Fruit fly (Drosophila melanogaster) whole organism, wandering third instar larva: Measurements from ENCODE around the gene Or33c.

ENCODE experiments used
- Abd-B ChIP-seq: fragments of >200 bp; optimal IDR thresholded peaks from 2 replicates; lab custom pipeline; 2017; ENCODE audit warnings: missing biosample characterization, missing genetic modification characterization
- CG32264 ChIP-seq: fragments of 200-800 bp; sonication (Bioruptor generic); optimal IDR thresholded peaks from 2 replicates; lab custom pipeline; 2016; ENCODE audit warnings: missing biosample characterization, missing genetic modification characterization
- CG9705 ChIP-seq: fragments of 200-800 bp; sonication (Bioruptor generic); optimal IDR thresholded peaks from 2 replicates; lab custom pipeline; 2018; ENCODE audit warnings: missing biosample characterization, mild to moderate bottlenecking, missing genetic modification characterization
- CrebA ChIP-seq: fragments of 200-800 bp; sonication (Bioruptor generic); optimal IDR thresholded peaks from 2 replicates; lab custom pipeline; 2016; ENCODE audit warnings: missing biosample characterization, mild to moderate bottlenecking, missing genetic modification characterization, borderline replicate concordance
- Dfd ChIP-seq: fragments of >200 bp; optimal IDR thresholded peaks from 2 replicates; lab custom pipeline; 2017; ENCODE audit warnings: missing biosample characterization, missing genetic modification characterization
- Dif ChIP-seq: fragments of 200-275, 200-300 bp; sonication (Bioruptor generic); optimal IDR thresholded peaks from 2 replicates; lab custom pipeline; 2018; ENCODE audit warnings: missing biosample characterization, missing genetic modification characterization; ENCODE audit not compliant: partially characterized antibody
- GATAd ChIP-seq: sonication (Bioruptor generic); optimal IDR thresholded peaks from 2 replicates; lab custom pipeline; 2016; ENCODE audit warnings: missing biosample characterization, missing genetic modification characterization
- Hr78 ChIP-seq: fragments of >200 bp; optimal IDR thresholded peaks from 2 replicates; lab custom pipeline; 2017; ENCODE audit warnings: missing biosample characterization, missing genetic modification characterization
- Hr83 ChIP-seq: fragments of 200-300 bp; sonication (Bioruptor generic); optimal IDR thresholded peaks from 2 replicates; lab custom pipeline; 2016; ENCODE audit warnings: missing biosample characterization, mild to moderate bottlenecking, missing genetic modification characterization, moderate library complexity; ENCODE audit not compliant: poor library complexity, severe bottlenecking
- Jra ChIP-seq: sonication (Bioruptor generic); optimal IDR thresholded peaks from 2 replicates; lab custom pipeline; 2016; ENCODE audit warnings: missing biosample characterization, missing genetic modification characterization
- Mio ChIP-seq: sonication (Bioruptor generic); optimal IDR thresholded peaks from 2 replicates; lab custom pipeline; 2016; ENCODE audit warnings: missing biosample characterization, missing genetic modification characterization
- Myc ChIP-seq: fragments of >200 bp; optimal IDR thresholded peaks from 2 replicates; lab custom pipeline; 2017
- N ChIP-seq: fragments of >200 bp; optimal IDR thresholded peaks from 2 replicates; lab custom pipeline; 2018; ENCODE audit warnings: missing biosample characterization, missing external identifiers, missing genetic modification characterization
- OdsH ChIP-seq: fragments of 200-800 bp; sonication (Bioruptor generic); optimal IDR thresholded peaks from 2 replicates; lab custom pipeline; 2016; ENCODE audit warnings: missing biosample characterization, mild to moderate bottlenecking, missing genetic modification characterization
- Rel ChIP-seq, 2 experiments: fragments of 200-800 bp; sonication (Bioruptor generic) in 1 of 2; optimal IDR thresholded peaks; 2 replicates in 1 of 2; 3 replicates in 1 of 2; lab custom pipeline; 2016 to 2019; ENCODE audit warnings: mild to moderate bottlenecking in 2 of 2, missing biosample characterization in 2 of 2, missing genetic modification characterization in 2 of 2, moderate library complexity in 1 of 2
- Sp1 ChIP-seq: fragments of 200-800 bp; sonication (Bioruptor generic); optimal IDR thresholded peaks from 3 replicates; lab custom pipeline; 2019; ENCODE audit warnings: missing biosample characterization, mild to moderate bottlenecking, missing genetic modification characterization, moderate library complexity
- Vsx2 ChIP-seq: fragments of 200-300, 225-300 bp; sonication (Bioruptor generic); optimal IDR thresholded peaks from 2 replicates; lab custom pipeline; 2018; ENCODE audit warnings: missing biosample characterization, missing genetic modification characterization; ENCODE audit not compliant: partially characterized antibody
- brk ChIP-seq: fragments of 200-800 bp; sonication (Bioruptor generic); optimal IDR thresholded peaks from 2 replicates; lab custom pipeline; 2016; ENCODE audit warnings: missing biosample characterization, mild to moderate bottlenecking, missing genetic modification characterization
- dl ChIP-seq, 2 experiments: fragments of 175-275, 200-275 bp in 1 of 2; fragments of 200-275 bp in 1 of 2; sonication (Bioruptor generic); optimal IDR thresholded peaks; lab custom pipeline; 2018; ENCODE audit warnings: mild to moderate bottlenecking in 2 of 2, missing biosample characterization in 2 of 2, missing genetic modification characterization in 2 of 2, moderate library complexity in 2 of 2; ENCODE audit not compliant: partially characterized antibody in 2 of 2, insufficient read depth in 1 of 2
- dmrt93B ChIP-seq: fragments of 200-800 bp; sonication (Bioruptor generic); optimal IDR thresholded peaks from 2 replicates; lab custom pipeline; 2018; ENCODE audit warnings: missing biosample characterization, mild to moderate bottlenecking, missing genetic modification characterization
- dsf ChIP-seq: sonication (Bioruptor generic); optimal IDR thresholded peaks from 2 replicates; lab custom pipeline; 2016; ENCODE audit warnings: missing biosample characterization, missing genetic modification characterization, borderline replicate concordance
- ey ChIP-seq: fragments of 200-800 bp; sonication (Bioruptor generic); optimal IDR thresholded peaks from 2 replicates; lab custom pipeline; 2016; ENCODE audit warnings: missing biosample characterization, missing genetic modification characterization
- fru ChIP-seq: fragments of 200-800 bp; sonication (Bioruptor generic); optimal IDR thresholded peaks from 3 replicates; lab custom pipeline; 2016; ENCODE audit warnings: missing biosample characterization, mild to moderate bottlenecking, missing genetic modification characterization
- h ChIP-seq: fragments of 200-800 bp; sonication (Bioruptor generic); optimal IDR thresholded peaks from 3 replicates; lab custom pipeline; 2016; ENCODE audit warnings: missing biosample characterization, mild to moderate bottlenecking, missing genetic modification characterization
- jim ChIP-seq: fragments of 175-275, 200-325 bp; sonication (Bioruptor generic); optimal IDR thresholded peaks from 2 replicates; lab custom pipeline; 2016; ENCODE audit warnings: missing biosample characterization, mild to moderate bottlenecking, missing genetic modification characterization
- lola ChIP-seq: fragments of >200 bp; optimal IDR thresholded peaks from 2 replicates; lab custom pipeline; 2017; ENCODE audit warnings: missing biosample characterization, missing genetic modification characterization
- pan ChIP-seq: fragments of >200 bp; optimal IDR thresholded peaks from 2 replicates; lab custom pipeline; 2017
- psq ChIP-seq: fragments of 200-800 bp; sonication (Bioruptor generic); optimal IDR thresholded peaks from 3 replicates; lab custom pipeline; 2017; ENCODE audit warnings: missing biosample characterization, mild to moderate bottlenecking, missing genetic modification characterization, moderate library complexity
- rgr ChIP-seq: fragments of 200-800 bp; sonication (Bioruptor generic); optimal IDR thresholded peaks from 3 replicates; lab custom pipeline; 2016; ENCODE audit warnings: missing biosample characterization, mild to moderate bottlenecking, missing genetic modification characterization
- sage ChIP-seq: fragments of 200-800 bp; sonication (Bioruptor generic); optimal IDR thresholded peaks from 2 replicates; lab custom pipeline; 2016; ENCODE audit warnings: missing biosample characterization, mild to moderate bottlenecking, missing genetic modification characterization
- sv ChIP-seq: fragments of 200-800 bp; sonication (Bioruptor generic); optimal IDR thresholded peaks from 3 replicates; lab custom pipeline; 2016; ENCODE audit warnings: missing biosample characterization, missing genetic modification characterization
- tai ChIP-seq: sonication (Bioruptor generic); optimal IDR thresholded peaks from 2 replicates; lab custom pipeline; 2016; ENCODE audit warnings: missing biosample characterization, missing genetic modification characterization
- usp ChIP-seq: fragments of >200 bp; optimal IDR thresholded peaks from 2 replicates; lab custom pipeline; 2017; ENCODE audit warnings: missing biosample characterization, missing genetic modification characterization
- woc ChIP-seq: sonication (Bioruptor generic); optimal IDR thresholded peaks from 2 replicates; lab custom pipeline; 2016; ENCODE audit warnings: missing biosample characterization, mild to moderate bottlenecking, missing genetic modification characterization

Gene Or33c

DNA sequence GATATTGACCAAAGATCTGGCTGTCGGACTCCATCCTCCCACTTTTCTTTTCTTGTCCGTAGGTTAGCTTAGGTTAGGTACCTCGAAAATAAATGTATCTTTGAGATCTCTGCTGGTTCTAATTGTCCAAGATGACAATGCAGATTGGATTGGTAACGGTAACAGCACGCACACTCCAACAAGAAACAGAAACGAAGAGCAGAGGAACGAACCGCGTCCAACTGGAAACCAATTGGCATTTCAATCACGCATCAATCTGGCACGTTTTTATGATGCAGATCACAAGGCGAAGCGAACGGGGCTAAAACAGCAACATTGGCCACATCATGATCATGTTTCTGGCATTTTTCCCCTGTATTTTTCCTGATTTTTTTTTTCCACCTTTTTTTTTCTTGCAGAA lies 18.1 kb downstream of the Or33c start:
- TF ChIP-seq CrebA (GFP tag; lab: Kevin White, UChicago) (no peak), woc (GFP tag; lab: Kevin White, UChicago) (no peak), Jra (GFP tag; lab: Kevin White, UChicago) (no peak), Myc (lab: Kevin White, UChicago) (no peak), dsf (GFP tag; lab: Kevin White, UChicago) (no peak)

DNA sequence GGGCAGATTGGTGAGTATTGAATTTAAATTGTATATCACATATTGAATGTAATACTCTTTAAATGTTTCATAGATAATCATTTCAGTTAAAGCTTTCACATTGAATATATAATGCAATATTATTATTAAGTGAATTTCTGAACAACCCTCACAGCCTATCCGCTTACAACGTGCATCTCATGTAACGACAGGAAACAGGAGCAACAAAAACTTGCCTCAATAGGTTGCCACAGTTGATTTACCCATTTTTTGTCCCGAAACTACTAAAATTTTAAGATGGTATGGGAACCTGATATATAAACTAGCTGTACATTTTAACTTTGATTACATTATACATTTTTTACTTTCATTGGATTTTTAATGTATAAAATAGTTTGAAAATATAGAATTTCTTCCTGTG lies 21.0 kb downstream of the Or33c start:
- TF ChIP-seq fru (GFP tag; lab: Kevin White, UChicago): no peak
- TF ChIP-seq usp (GFP tag; lab: Kevin White, UChicago): no peak
- TF ChIP-seq N (GFP tag; lab: Kevin White, UChicago): no peak

DNA sequence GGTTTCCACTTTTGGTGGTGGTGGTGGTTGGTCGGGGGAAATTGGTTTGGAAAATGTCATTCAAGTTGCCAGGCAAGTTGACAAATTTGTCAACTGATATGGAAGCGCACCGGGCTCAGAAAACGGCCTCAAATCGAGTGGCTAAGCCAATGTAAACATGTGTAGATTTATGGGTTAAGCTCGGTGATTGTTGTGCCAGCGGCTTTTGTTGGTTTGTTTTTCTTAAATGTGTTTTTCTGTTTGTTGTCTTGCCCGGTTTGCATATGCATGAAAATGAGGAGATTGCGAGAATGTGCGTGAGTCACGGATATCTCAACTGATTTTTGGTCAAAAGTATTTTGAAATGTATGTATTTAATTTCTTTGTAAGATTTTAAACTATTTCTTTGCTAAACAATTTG lies 23.1 kb downstream of the Or33c start:
- TF ChIP-seq sage (GFP tag; lab: Kevin White, UChicago) (no peak), lola (GFP tag; lab: Kevin White, UChicago) (no peak), brk (GFP tag; lab: Kevin White, UChicago) (no peak), ey (GFP tag; lab: Kevin White, UChicago) (no peak), tai (GFP tag; lab: Kevin White, UChicago) (no peak), Hr83 (GFP tag; lab: Kevin White, UChicago) (no peak), OdsH (GFP tag; lab: Kevin White, UChicago) (no peak), Rel (GFP tag; optimal IDR thresholded peaks at IDR 0.05; lab: Kevin White, UChicago) (no peak), Rel (tag; optimal IDR thresholded peaks at IDR 0.05; lab: Kevin White, UChicago) (no peak), woc (GFP tag; lab: Kevin White, UChicago) (no peak), rgr (no peak)

DNA sequence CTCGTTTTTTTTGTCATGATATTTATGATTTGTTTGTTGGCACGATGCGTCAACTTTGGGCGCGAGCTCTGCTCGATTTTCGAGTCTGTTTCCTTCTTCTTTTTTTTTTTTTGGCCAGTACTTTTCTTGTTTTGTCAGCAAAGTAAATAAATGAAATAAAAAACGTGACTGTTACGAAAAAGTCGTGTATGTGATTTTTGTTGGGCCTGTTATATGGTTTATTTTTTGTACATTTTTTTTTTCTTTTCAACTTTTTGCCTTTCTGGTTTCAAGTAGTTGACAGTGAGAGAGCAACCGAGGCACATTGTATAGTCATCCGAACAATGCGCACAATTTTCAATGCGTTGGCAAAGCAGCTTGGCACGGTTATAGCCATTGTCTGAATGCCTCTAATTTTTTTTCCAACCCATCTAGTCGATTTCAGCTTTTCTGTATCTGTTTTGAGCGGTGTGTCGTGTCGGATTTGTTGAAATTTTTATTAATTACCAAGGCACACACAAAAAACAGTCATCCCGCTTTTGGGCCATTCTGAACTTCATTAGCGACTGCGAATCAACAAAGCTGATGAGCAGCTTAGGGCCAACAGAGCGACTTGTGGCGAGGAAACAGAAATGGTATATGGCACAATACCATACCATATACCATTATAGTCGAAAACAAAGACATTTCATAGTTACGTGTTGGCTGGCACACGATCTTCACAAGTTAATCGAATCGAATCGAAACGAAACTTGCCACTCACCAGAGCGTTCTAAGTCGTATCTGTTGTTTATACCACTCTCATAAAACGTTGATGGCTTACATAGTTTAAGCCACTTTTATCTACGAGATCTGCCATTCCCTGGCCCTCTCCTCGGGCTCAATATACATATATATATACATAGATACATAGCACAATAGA lies 25.9 kb downstream of the Or33c start:
- TF ChIP-seq Sp1 (GFP tag; lab: Kevin White, UChicago): no peak

DNA sequence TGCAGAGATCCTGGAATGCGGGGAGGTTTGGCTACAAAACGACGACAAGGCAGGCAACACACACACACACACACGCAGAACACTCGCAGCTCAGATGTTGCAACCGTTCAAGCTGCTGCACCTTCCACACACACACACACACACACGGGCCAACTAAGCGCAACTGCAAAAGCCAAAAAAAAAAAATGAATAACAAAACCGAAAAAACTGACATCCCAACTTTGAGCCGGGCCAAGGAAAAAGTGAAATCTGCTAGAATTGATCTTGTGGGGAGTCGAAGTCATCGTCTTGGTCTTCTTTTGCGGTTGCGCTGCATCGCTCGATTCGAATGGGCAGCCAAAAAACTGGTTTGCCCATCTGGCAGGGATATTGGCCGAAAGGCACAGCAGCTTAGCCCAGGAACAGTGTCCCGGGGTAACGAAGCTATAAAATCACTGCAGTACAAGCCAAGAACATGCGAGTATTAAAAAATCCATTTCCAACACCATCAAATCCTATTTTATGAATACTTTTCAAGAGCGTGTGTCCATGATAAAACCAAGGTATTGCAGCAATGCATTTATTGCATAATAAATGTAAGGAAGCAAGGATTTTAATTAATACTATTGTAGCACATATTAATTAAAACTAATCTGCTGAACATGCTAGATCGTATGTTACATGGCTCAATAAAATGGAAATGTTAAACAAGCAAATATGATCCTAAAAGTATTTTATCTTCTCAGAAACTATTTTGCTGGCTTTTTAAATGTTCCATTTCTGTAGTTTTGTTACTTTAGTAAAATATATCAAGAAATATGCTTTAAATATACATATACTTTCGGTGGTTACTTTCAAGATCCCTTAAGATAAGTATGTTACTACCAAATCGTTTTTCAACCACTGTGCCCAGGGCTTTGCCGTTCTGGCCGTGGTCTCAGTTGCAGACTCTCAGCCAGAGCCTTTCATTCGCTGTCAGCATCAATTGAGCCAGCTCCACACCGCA lies 28.1 kb downstream of the Or33c start:
- TF ChIP-seq usp (GFP tag; lab: Kevin White, UChicago): no peak
- no peak for TF ChIP-seq Myc (lab: Kevin White, UChicago)
- TF ChIP-seq CG32264 (GFP tag; lab: Kevin White, UChicago): no peak
- no peak for TF ChIP-seq sage (GFP tag; lab: Kevin White, UChicago)
- no peak for TF ChIP-seq jim
- TF ChIP-seq GATAd (GFP tag; lab: Kevin White, UChicago): no peak
- TF ChIP-seq tai (GFP tag; lab: Kevin White, UChicago): no peak
- TF ChIP-seq Jra (GFP tag; lab: Kevin White, UChicago): no peak
- TF ChIP-seq Abd-B (GFP tag; lab: Kevin White, UChicago): no peak
- TF ChIP-seq Hr83 (GFP tag; lab: Kevin White, UChicago): no peak
- no peak for TF ChIP-seq N (GFP tag; lab: Kevin White, UChicago)
- TF ChIP-seq Mio (GFP tag; lab: Kevin White, UChicago): no peak
- TF ChIP-seq lola (GFP tag; lab: Kevin White, UChicago): no peak
- no peak for TF ChIP-seq Dfd (GFP tag; lab: Kevin White, UChicago)
- peak; percentile 89 for TF ChIP-seq CrebA (GFP tag; lab: Kevin White, UChicago)
- TF ChIP-seq h (GFP tag; lab: Kevin White, UChicago): no peak
- no peak for TF ChIP-seq dl (GFP tag; optimal IDR thresholded peaks at IDR 0.05; lab: Kevin White, UChicago; ENCODE audit: insufficient read depth in 1 of 2, partially characterized antibody in 2 of 2)
- TF ChIP-seq pan: no peak
- TF ChIP-seq Hr78 (GFP tag; lab: Kevin White, UChicago): no peak
- TF ChIP-seq brk (GFP tag; lab: Kevin White, UChicago): no peak
- no peak for TF ChIP-seq CG9705
- TF ChIP-seq Dif: no peak
- peak; percentile 48 for TF ChIP-seq woc (GFP tag; lab: Kevin White, UChicago)
- peak; percentile 2 for TF ChIP-seq Vsx2 (GFP tag; lab: Kevin White, UChicago)
- peak; percentile 48 for TF ChIP-seq psq (GFP tag; lab: Kevin White, UChicago)
- TF ChIP-seq ey (GFP tag; lab: Kevin White, UChicago): no peak
- TF ChIP-seq Rel (GFP tag; optimal IDR thresholded peaks at IDR 0.05; lab: Kevin White, UChicago): peak; percentile 61
- TF ChIP-seq Rel (tag; optimal IDR thresholded peaks at IDR 0.05; lab: Kevin White, UChicago): no peak
- TF ChIP-seq OdsH (GFP tag; lab: Kevin White, UChicago): no peak
- no peak for TF ChIP-seq sv (GFP tag; lab: Kevin White, UChicago)
- TF ChIP-seq dmrt93B (GFP tag; lab: Kevin White, UChicago): peak; percentile 12
- TF ChIP-seq dsf (GFP tag; lab: Kevin White, UChicago): no peak
- no peak for TF ChIP-seq rgr
